Fruit fly (Drosophila melanogaster): ENCODE measurements around the gene CG3225.

CG3225 gene

DNA sequence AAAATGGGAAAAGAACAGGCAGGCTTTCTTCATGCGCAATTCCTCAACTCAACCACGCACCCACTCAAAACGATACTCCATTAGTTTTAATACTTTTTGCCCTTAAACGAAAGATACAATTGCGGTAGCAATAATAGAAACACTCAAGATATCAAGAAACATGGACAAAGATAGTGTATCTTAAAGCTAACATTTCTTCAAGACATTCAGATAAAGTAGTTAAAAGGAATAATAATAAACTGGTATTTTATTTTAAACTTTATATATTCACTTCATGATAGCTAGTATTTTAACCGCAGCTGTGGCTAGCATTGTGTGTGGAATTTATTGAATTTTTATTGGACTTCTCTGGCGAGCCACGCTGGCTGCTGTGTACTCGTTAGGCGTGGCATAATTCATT lies 38.1 kb upstream of the CG3225 start (continued):
- TF ChIP-seq Blimp-1 (GFP tag; optimal IDR thresholded peaks at IDR 0.05), result peak; percentile 82
- TF ChIP-seq Atf-2 (GFP tag; optimal IDR thresholded peaks at IDR 0.05), result no peak
- no peak for TF ChIP-seq insv (GFP tag; optimal IDR thresholded peaks at IDR 0.05)
- TF ChIP-seq salm (tag; optimal IDR thresholded peaks at IDR 0.05), result no peak
- no peak for TF ChIP-seq ranshi (GFP tag; IDR thresholded peaks at IDR 0.05)
- TF ChIP-seq CG17612 (GFP tag; IDR thresholded peaks at IDR 0.05), result no peak
- TF ChIP-seq bigmax (GFP tag; optimal IDR thresholded peaks at IDR 0.05), result no peak
- TF ChIP-seq sim (GFP tag; IDR thresholded peaks at IDR 0.05), result no peak
- TF ChIP-seq Nf-YB (GFP tag; optimal IDR thresholded peaks at IDR 0.05), result no peak
- TF ChIP-seq CG30431 (GFP tag; optimal IDR thresholded peaks at IDR 0.05), result no peak
- TF ChIP-seq hkb (optimal IDR thresholded peaks at IDR 0.05), result no peak
- peak; percentile 68 for TF ChIP-seq hkb (GFP tag; IDR thresholded peaks at IDR 0.05)
- TF ChIP-seq amos (GFP tag; IDR thresholded peaks at IDR 0.05; ENCODE audit: partially characterized antibody), result no peak
- no peak for TF ChIP-seq tna (GFP tag; IDR thresholded peaks at IDR 0.05; ENCODE audit: partially characterized antibody)
- TF ChIP-seq ro (GFP tag; IDR thresholded peaks at IDR 0.05), result no peak
- TF ChIP-seq pzg (GFP tag; optimal IDR thresholded peaks at IDR 0.05), result no peak
- TF ChIP-seq exex (tag; optimal IDR thresholded peaks at IDR 0.05), result no peak
- peak; percentile 33 for TF ChIP-seq Abd-B (GFP tag; optimal IDR thresholded peaks at IDR 0.05)
- TF ChIP-seq Xrp1 (GFP tag; IDR thresholded peaks at IDR 0.05), result peak; percentile 81
- no peak for TF ChIP-seq CG9609 (GFP tag; optimal IDR thresholded peaks at IDR 0.05)
- TF ChIP-seq Dek (tag; optimal IDR thresholded peaks at IDR 0.05), result peak; percentile 58
- peak; percentile 88 for TF ChIP-seq sens (GFP tag)
- no peak for TF ChIP-seq Dad (GFP tag; optimal IDR thresholded peaks at IDR 0.05)
- peak; percentile 52 for TF ChIP-seq CG12071 (GFP tag; optimal IDR thresholded peaks at IDR 0.05)
- TF ChIP-seq mam (GFP tag; optimal IDR thresholded peaks at IDR 0.05), result peak; percentile 19
- no peak for TF ChIP-seq ash1 (GFP tag; optimal IDR thresholded peaks at IDR 0.05)
- TF ChIP-seq CG4404 (GFP tag; IDR thresholded peaks at IDR 0.05), result peak; percentile 40; the same call in 1 of the 2 replicates
- no peak for TF ChIP-seq CG12299 (tag; optimal IDR thresholded peaks at IDR 0.05)
- no peak for TF ChIP-seq pita (GFP tag; optimal IDR thresholded peaks at IDR 0.05)
- TF ChIP-seq CG10147 (GFP tag; optimal IDR thresholded peaks at IDR 0.05), result peak; percentile 39
- TF ChIP-seq Doc3 (GFP tag; IDR thresholded peaks at IDR 0.05; ENCODE audit: partially characterized antibody), result no peak
- TF ChIP-seq Nf-YA (GFP tag; IDR thresholded peaks at IDR 0.05), result no peak
- TF ChIP-seq peb (GFP tag; IDR thresholded peaks at IDR 0.05), result no peak
- TF ChIP-seq CG1233 (GFP tag; optimal IDR thresholded peaks at IDR 0.05), result peak; percentile 64
- TF ChIP-seq CG7357 (GFP tag; IDR thresholded peaks at IDR 0.05), result peak; percentile 32; the same call in 1 of the 3 replicates
- peak; percentile 76 for TF ChIP-seq Oli (tag; optimal IDR thresholded peaks at IDR 0.05)
- TF ChIP-seq wek (GFP tag; optimal IDR thresholded peaks at IDR 0.05), result no peak
- no peak for TF ChIP-seq Elba2 (GFP tag; optimal IDR thresholded peaks at IDR 0.05)
- no peak for TF ChIP-seq CG34376 (GFP tag; optimal IDR thresholded peaks at IDR 0.05)
- TF ChIP-seq ems (GFP tag; optimal IDR thresholded peaks at IDR 0.05), result no peak
- TF ChIP-seq luna (GFP tag; optimal IDR thresholded peaks at IDR 0.05), result no peak
- peak; percentile 45 for TF ChIP-seq Six4 (GFP tag; optimal IDR thresholded peaks at IDR 0.05)
- no peak for TF ChIP-seq HLHmδ (GFP tag; optimal IDR thresholded peaks at IDR 0.05)
- TF ChIP-seq phol (tag; optimal IDR thresholded peaks at IDR 0.05), result peak; percentile 76
- peak; percentile 68 for TF ChIP-seq Fer3 (tag; optimal IDR thresholded peaks at IDR 0.05)
- no peak for TF ChIP-seq CG33213 (GFP tag; optimal IDR thresholded peaks at IDR 0.05)
- peak; percentile 4; the same call in 1 of the 2 replicates for TF ChIP-seq H2.0 (GFP tag; IDR thresholded peaks at IDR 0.05)
- no peak for TF ChIP-seq CG18011 (GFP tag; optimal IDR thresholded peaks at IDR 0.05)
- TF ChIP-seq wdn (GFP tag; IDR thresholded peaks at IDR 0.05), result no peak
- no peak for TF ChIP-seq CG4360 (GFP tag; IDR thresholded peaks at IDR 0.05)
- TF ChIP-seq CG11560 (tag; IDR thresholded peaks at IDR 0.05), result no peak
- TF ChIP-seq jigr1 (GFP tag; IDR thresholded peaks at IDR 0.05), result no peak

Measured in whole organism, embryonic.